Fruit fly (Drosophila melanogaster) whole organism, embryonic: ENCODE results near the gene CAH9.

ENCODE experiments used
- ATbp ChIP-seq: fragments of 200-800 bp; sonication (Bioruptor generic); optimal IDR thresholded peaks from 2 replicates; lab custom pipeline; 2017; ENCODE audit warnings: missing biosample characterization, mild to moderate bottlenecking, missing genetic modification characterization, missing genetic modification reagents
- Aef1 ChIP-seq: fragments of 200-800 bp; sonication (Bioruptor generic); IDR thresholded peaks from 3 replicates; pipeline ENCODE4 v1.3.6; 2022; ENCODE audit warnings: missing biosample characterization, missing genetic modification characterization
- Antp ChIP-seq: fragments of 200-800 bp; sonication (Bioruptor generic); optimal IDR thresholded peaks from 3 replicates; lab custom pipeline; 2016; ENCODE audit warnings: missing biosample characterization, missing genetic modification characterization
- Asciz ChIP-seq: fragments of 200-800 bp; sonication (Bioruptor generic); optimal IDR thresholded peaks from 2 replicates; lab custom pipeline; 2017; ENCODE audit warnings: missing biosample characterization, mild to moderate bottlenecking, missing genetic modification characterization, missing genetic modification reagents
- CG10274 ChIP-seq: fragments of 200-800 bp; sonication (Bioruptor generic); optimal IDR thresholded peaks from 3 replicates; lab custom pipeline; 2017; ENCODE audit warnings: missing biosample characterization, mild to moderate bottlenecking, missing genetic modification characterization
- CG10565 ChIP-seq: fragments of 200-800 bp; sonication (Bioruptor generic); optimal IDR thresholded peaks from 3 replicates; lab custom pipeline; 2016; ENCODE audit warnings: missing biosample characterization, mild to moderate bottlenecking, missing genetic modification characterization
- CG11093 ChIP-seq: fragments of 200-800 bp; sonication (Bioruptor generic); IDR thresholded peaks from 3 replicates; pipeline ENCODE4 v1.3.6; 2022; ENCODE audit warnings: missing biosample characterization, missing genetic modification characterization
- CG11456 ChIP-seq: fragments of 200-800 bp; sonication (Bioruptor generic); IDR thresholded peaks from 3 replicates; pipeline ENCODE4 v1.3.6; 2022; ENCODE audit warnings: missing biosample characterization, missing genetic modification characterization
- CG12104 ChIP-seq: fragments of 200-800 bp; sonication (Bioruptor generic); optimal IDR thresholded peaks from 3 replicates; lab custom pipeline; 2016; ENCODE audit warnings: missing biosample characterization, missing genetic modification characterization
- CG15601 ChIP-seq: fragments of 200-800 bp; sonication (Bioruptor generic); optimal IDR thresholded peaks from 3 replicates; lab custom pipeline; 2019; ENCODE audit warnings: missing biosample characterization, mild to moderate bottlenecking, missing genetic modification characterization, moderate library complexity
- CG17385 ChIP-seq: fragments of 200-800 bp; sonication (Bioruptor generic); optimal IDR thresholded peaks from 3 replicates; lab custom pipeline; 2018; ENCODE audit warnings: missing biosample characterization, mild to moderate bottlenecking, missing genetic modification characterization
- CG18599 ChIP-seq: fragments of 200-800 bp; sonication (Bioruptor generic); optimal IDR thresholded peaks from 3 replicates; lab custom pipeline; 2017; ENCODE audit warnings: missing biosample characterization, missing genetic modification characterization, mild to moderate bottlenecking, moderate library complexity, missing genetic modification reagents
- CG2120 ChIP-seq: fragments of 200-800 bp; sonication (Bioruptor generic); optimal IDR thresholded peaks from 3 replicates; lab custom pipeline; 2016; ENCODE audit warnings: missing biosample characterization, missing genetic modification characterization
- CG2712 ChIP-seq: fragments of 200-800 bp; optimal IDR thresholded peaks from 3 replicates; lab custom pipeline; 2019; ENCODE audit warnings: missing biosample characterization, mild to moderate bottlenecking, missing genetic modification characterization, moderate library complexity
- CG2875 ChIP-seq: fragments of 200-800 bp; sonication (Bioruptor generic); optimal IDR thresholded peaks from 2 replicates; lab custom pipeline; 2017; ENCODE audit warnings: missing biosample characterization, mild to moderate bottlenecking, missing genetic modification characterization, missing genetic modification reagents
- CG31388 ChIP-seq: fragments of 200-800 bp; sonication (Bioruptor generic); optimal IDR thresholded peaks from 2 replicates; lab custom pipeline; 2016; ENCODE audit warnings: missing biosample characterization, missing genetic modification characterization
- CG4360 ChIP-seq: fragments of 200-800 bp; sonication (Bioruptor generic); IDR thresholded peaks from 2 replicates; pipeline ENCODE4 v1.3.6; 2022; ENCODE audit warnings: missing biosample characterization, missing genetic modification characterization
- CG4854 ChIP-seq: fragments of 200-800 bp; sonication (Bioruptor generic); optimal IDR thresholded peaks from 2 replicates; lab custom pipeline; 2016; ENCODE audit warnings: missing biosample characterization, missing genetic modification characterization, inconsistent platforms
- CG6175 ChIP-seq: fragments of 200-800 bp; sonication (Bioruptor generic); IDR thresholded peaks from 3 replicates; pipeline ENCODE4 v1.3.6; 2022; ENCODE audit warnings: missing biosample characterization, missing genetic modification characterization
- CG6854 ChIP-seq: fragments of 200-800 bp; sonication (Bioruptor generic); optimal IDR thresholded peaks from 3 replicates; lab custom pipeline; 2017; ENCODE audit warnings: missing biosample characterization, mild to moderate bottlenecking, missing genetic modification characterization
- D ChIP-seq, 2 experiments: fragments of 200-800 bp in 1 of 2; fragments of >200 bp in 1 of 2; sonication (Bioruptor generic) in 1 of 2; optimal IDR thresholded peaks; 2 replicates in 1 of 2; 3 replicates in 1 of 2; lab custom pipeline; 2017; ENCODE audit warnings: mild to moderate bottlenecking in 1 of 2, missing biosample characterization in 1 of 2, missing genetic modification characterization in 1 of 2, missing genetic modification reagents in 1 of 2
- D19B ChIP-seq: fragments of 200-800 bp; sonication (Bioruptor generic); optimal IDR thresholded peaks from 2 replicates; lab custom pipeline; 2017; ENCODE audit warnings: missing biosample characterization, mild to moderate bottlenecking, missing genetic modification characterization
- Dref ChIP-seq: fragments of 200-800 bp; sonication (Bioruptor generic); IDR thresholded peaks from 2 replicates; pipeline ENCODE4 v1.3.6; 2022; ENCODE audit warnings: missing biosample characterization, missing genetic modification characterization
- E2f2 ChIP-seq: fragments of 200-800 bp; sonication (Bioruptor generic); IDR thresholded peaks from 2 replicates; pipeline ENCODE4 v1.3.6; 2022; ENCODE audit warnings: missing biosample characterization, missing genetic modification characterization
- Ets97D ChIP-seq: fragments of 200-800 bp; sonication (Bioruptor generic); optimal IDR thresholded peaks from 3 replicates; lab custom pipeline; 2016; ENCODE audit warnings: missing biosample characterization, missing genetic modification characterization
- Fer2 ChIP-seq: fragments of 200-800 bp; sonication (Bioruptor generic); optimal IDR thresholded peaks from 2 replicates; lab custom pipeline; 2018; ENCODE audit warnings: missing biosample characterization, mild to moderate bottlenecking, missing genetic modification characterization, moderate library complexity
- Gsc ChIP-seq: fragments of 200-800 bp; sonication (Bioruptor generic); IDR thresholded peaks from 2 replicates; pipeline ENCODE4 v1.3.6; 2022; ENCODE audit warnings: missing biosample characterization, missing genetic modification characterization
- Hand ChIP-seq: fragments of 200-800 bp; sonication (Bioruptor generic); optimal IDR thresholded peaks from 2 replicates; lab custom pipeline; 2017; ENCODE audit warnings: mild to moderate bottlenecking, missing biosample characterization, missing genetic modification reagents, missing genetic modification characterization
- MTF-1 ChIP-seq: fragments of 200-800 bp; sonication (Bioruptor generic); optimal IDR thresholded peaks from 2 replicates; lab custom pipeline; 2018; ENCODE audit warnings: missing biosample characterization, mild to moderate bottlenecking, missing genetic modification characterization, borderline replicate concordance
- Myb ChIP-seq: fragments of 200-800 bp; sonication (Bioruptor generic); optimal IDR thresholded peaks from 2 replicates; lab custom pipeline; 2016; ENCODE audit warnings: missing biosample characterization, missing genetic modification characterization
- Ssrp ChIP-seq: fragments of 200-800 bp; sonication (Bioruptor generic); optimal IDR thresholded peaks from 2 replicates; lab custom pipeline; 2018; ENCODE audit warnings: missing biosample characterization, mild to moderate bottlenecking, missing genetic modification characterization, moderate library complexity
- Xrp1 ChIP-seq: fragments of 200-800 bp; sonication (Bioruptor generic); IDR thresholded peaks from 2 replicates; pipeline ENCODE4 v1.3.6; 2022; ENCODE audit warnings: missing biosample characterization, missing genetic modification characterization
- YL-1 ChIP-seq: fragments of 200-800 bp; sonication (Bioruptor generic); optimal IDR thresholded peaks from 3 replicates; lab custom pipeline; 2017; ENCODE audit warnings: missing biosample characterization, mild to moderate bottlenecking, missing genetic modification characterization
- al ChIP-seq: fragments of 200-800 bp; sonication (Bioruptor generic); IDR thresholded peaks from 2 replicates; pipeline ENCODE4 v1.3.6; 2022; ENCODE audit warnings: missing biosample characterization, missing genetic modification characterization
- bbx ChIP-seq: fragments of 200-800 bp; sonication (Bioruptor generic); IDR thresholded peaks from 2 replicates; pipeline ENCODE4 v1.3.6; 2022; ENCODE audit warnings: missing biosample characterization, missing genetic modification characterization; ENCODE audit not compliant: partially characterized antibody
- chn ChIP-seq: fragments of 200-800 bp; sonication (Bioruptor generic); optimal IDR thresholded peaks from 2 replicates; lab custom pipeline; 2016; ENCODE audit warnings: missing biosample characterization, missing genetic modification characterization
- esg ChIP-seq: fragments of 200-800 bp; sonication (Bioruptor generic); conservative IDR thresholded peaks from 2 replicates; pipeline ENCODE4 v1.3.6; 2022; ENCODE audit warnings: missing biosample characterization, missing genetic modification characterization
- grau ChIP-seq: fragments of 200-800 bp; optimal IDR thresholded peaks from 3 replicates; lab custom pipeline; 2019; ENCODE audit warnings: missing biosample characterization, mild to moderate bottlenecking, missing genetic modification characterization, moderate library complexity
- grn ChIP-seq: fragments of 200-800 bp; sonication (Bioruptor generic); optimal IDR thresholded peaks from 3 replicates; lab custom pipeline; 2017; ENCODE audit warnings: missing biosample characterization, missing genetic modification characterization
- jing ChIP-seq: fragments of 200-800 bp; sonication (Bioruptor generic); optimal IDR thresholded peaks from 2 replicates; lab custom pipeline; 2018; ENCODE audit warnings: missing biosample characterization, mild to moderate bottlenecking, missing genetic modification characterization
- nerfin-2 ChIP-seq: fragments of 200-800 bp; sonication (Bioruptor generic); IDR thresholded peaks from 2 replicates; pipeline ENCODE4 v1.3.6; 2022; ENCODE audit warnings: missing biosample characterization, missing genetic modification characterization; ENCODE audit not compliant: partially characterized antibody
- org-1 ChIP-seq: fragments of 200-800 bp; sonication (Bioruptor generic); optimal IDR thresholded peaks from 2 replicates; lab custom pipeline; 2017; ENCODE audit warnings: missing biosample characterization, missing genetic modification characterization
- prd ChIP-seq, 3 experiments: fragments of >200 bp in 2 of 3; fragments of 200-800 bp in 1 of 3; sonication (Bioruptor generic) in 1 of 3; optimal IDR thresholded peaks in 2 of 3; IDR thresholded peaks in 1 of 3; 2 replicates in 2 of 3; 3 replicates in 1 of 3; pipeline versions ENCODE4 v1.3.6 to Lab custom; 2017 to 2022; ENCODE audit warnings: missing biosample characterization in 1 of 3, missing genetic modification characterization in 1 of 3
- salm ChIP-seq: fragments of 200-800 bp; sonication (Bioruptor generic); optimal IDR thresholded peaks from 2 replicates; lab custom pipeline; 2018; ENCODE audit warnings: missing biosample characterization, mild to moderate bottlenecking, missing genetic modification characterization
- sim ChIP-seq: fragments of 200-800 bp; sonication (Bioruptor generic); IDR thresholded peaks from 2 replicates; pipeline ENCODE4 v1.3.6; 2022; ENCODE audit warnings: missing biosample characterization, missing genetic modification characterization
- slp2 ChIP-seq: fragments of 200-800 bp; sonication (Bioruptor generic); optimal IDR thresholded peaks from 2 replicates; lab custom pipeline; 2016; ENCODE audit warnings: missing biosample characterization, missing genetic modification characterization
- sqz ChIP-seq: fragments of 200-800 bp; sonication (Bioruptor generic); optimal IDR thresholded peaks from 3 replicates; lab custom pipeline; 2018; ENCODE audit warnings: missing biosample characterization, mild to moderate bottlenecking, missing genetic modification characterization
- sug ChIP-seq: fragments of 200-800 bp; optimal IDR thresholded peaks from 2 replicates; lab custom pipeline; 2019; ENCODE audit warnings: missing biosample characterization, mild to moderate bottlenecking, missing genetic modification characterization, moderate library complexity
- ttk ChIP-seq: fragments of 200-800 bp; sonication (Bioruptor generic); IDR thresholded peaks from 2 replicates; pipeline ENCODE4 v2.1.2; 2022; ENCODE audit warnings: missing biosample characterization, missing genetic modification characterization
- unpg ChIP-seq: fragments of 200-800 bp; sonication (Bioruptor generic); optimal IDR thresholded peaks from 3 replicates; lab custom pipeline; 2018; ENCODE audit warnings: missing biosample characterization, mild to moderate bottlenecking, missing genetic modification characterization, moderate library complexity

Gene CAH9

DNA sequence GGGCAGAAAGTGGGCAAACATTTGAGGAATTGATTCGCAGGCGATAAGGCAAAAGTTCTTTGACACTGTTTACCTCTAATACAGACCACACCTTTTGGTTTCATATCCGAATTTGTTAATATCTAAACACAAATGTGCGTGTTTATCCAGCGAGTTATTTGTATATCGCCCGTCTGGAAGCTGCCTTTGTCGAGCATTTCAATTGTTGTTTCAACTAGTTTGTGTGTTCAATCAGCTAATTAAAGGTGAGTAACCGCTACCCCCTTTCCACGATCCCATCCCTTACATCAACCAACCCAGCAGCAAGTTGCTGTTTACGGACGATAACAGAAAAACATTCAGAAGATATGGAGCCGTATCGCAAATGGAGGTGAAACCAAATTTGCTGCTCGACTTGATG is 25.4 kb upstream of the CAH9 start (continued):
- peak; percentile 9 for TF ChIP-seq MTF-1 (GFP tag; lab: Kevin White, UChicago)
- no peak for TF ChIP-seq CG4854 (GFP tag; lab: Kevin White, UChicago)
- TF ChIP-seq D19B (GFP tag; lab: Kevin White, UChicago): no peak
- TF ChIP-seq CG2120: peak; percentile 75
- no peak for TF ChIP-seq Aef1 (GFP tag; lab: Robert Waterston, UW)
- TF ChIP-seq Asciz (GFP tag; lab: Kevin White, UChicago): peak; percentile 35
- TF ChIP-seq sim (GFP tag; lab: Robert Waterston, UW): no peak
- TF ChIP-seq prd (optimal IDR thresholded peaks at IDR 0.05; lab: Kevin White, UChicago): no peak
- no peak for TF ChIP-seq prd (GFP tag; IDR thresholded peaks at IDR 0.05; lab: Robert Waterston, UW)
- peak; percentile 35 for TF ChIP-seq unpg
- TF ChIP-seq sug: peak; percentile 0
- TF ChIP-seq Ets97D (GFP tag; lab: Kevin White, UChicago): no peak
- peak; percentile 32 for TF ChIP-seq CG2875 (GFP tag; lab: Kevin White, UChicago)
- TF ChIP-seq esg: no peak
- TF ChIP-seq Hand (GFP tag; lab: Kevin White, UChicago): peak; percentile 21
- TF ChIP-seq org-1: peak; percentile 60
- no peak for TF ChIP-seq jing
- TF ChIP-seq chn: no peak
- TF ChIP-seq CG17385 (GFP tag; lab: Kevin White, UChicago): peak; percentile 15
- no peak for TF ChIP-seq bbx (GFP tag; lab: Robert Waterston, UW)
- no peak for TF ChIP-seq CG2712
- TF ChIP-seq slp2: no peak
- peak; percentile 63 for TF ChIP-seq ATbp (GFP tag; lab: Kevin White, UChicago)
- no peak for TF ChIP-seq CG12104
- 0 out of 3 replicates have a peak, but pooled peaks have one; percentile 62 for TF ChIP-seq CG11456 (GFP tag; lab: Robert Waterston, UW)
- no peak for TF ChIP-seq Ssrp
- peak; percentile 25 for TF ChIP-seq CG10274 (GFP tag; lab: Kevin White, UChicago)
- peak; percentile 32; the same call in 1 of the 2 replicates for TF ChIP-seq Xrp1 (GFP tag; lab: Robert Waterston, UW)
- TF ChIP-seq nerfin-2 (GFP tag; lab: Robert Waterston, UW): no peak
- TF ChIP-seq E2f2 (GFP tag; lab: Robert Waterston, UW): no peak
- TF ChIP-seq sqz: no peak
- TF ChIP-seq CG18599: peak; percentile 85
- peak; percentile 64 for TF ChIP-seq CG15601 (tag; lab: Kevin White, UChicago)
- no peak for TF ChIP-seq D (optimal IDR thresholded peaks at IDR 0.05; lab: Kevin White, UChicago)
- no peak for TF ChIP-seq D (GFP tag; optimal IDR thresholded peaks at IDR 0.05; lab: Kevin White, UChicago)
- peak; percentile 16 for TF ChIP-seq grau
- no peak for TF ChIP-seq salm (tag; lab: Kevin White, UChicago)
- TF ChIP-seq CG11093 (GFP tag; lab: Robert Waterston, UW): no peak
- TF ChIP-seq Antp (GFP tag; lab: Kevin White, UChicago): peak; percentile 5
- TF ChIP-seq al: no peak
- no peak for TF ChIP-seq CG31388 (GFP tag; lab: Kevin White, UChicago)
- TF ChIP-seq ttk (GFP tag; lab: Robert Waterston, UW): no peak
- no peak for TF ChIP-seq Gsc
- no peak for TF ChIP-seq CG4360
- peak; percentile 27 for TF ChIP-seq CG6854 (GFP tag; lab: Kevin White, UChicago)
- TF ChIP-seq Myb (GFP tag; lab: Kevin White, UChicago): no peak
- TF ChIP-seq CG6175 (GFP tag; lab: Robert Waterston, UW): no peak
- TF ChIP-seq CG10565: no peak
- no peak for TF ChIP-seq YL-1
- no peak for TF ChIP-seq grn (GFP tag; lab: Kevin White, UChicago)
- peak; percentile 13 for TF ChIP-seq Fer2 (tag; lab: Kevin White, UChicago)
- no peak for TF ChIP-seq Dref
